Fruit fly (Drosophila melanogaster) whole organism, prepupa: ENCODE results near the gene trbl.

ENCODE experiments used
- Blimp-1 ChIP-seq: fragments of 200-800 bp; sonication (Bioruptor generic); optimal IDR thresholded peaks from 3 replicates; lab custom pipeline; 2017; ENCODE audit warnings: missing biosample characterization, missing genetic modification characterization, mild to moderate bottlenecking, moderate library complexity, missing genetic modification reagents
- CG11294 ChIP-seq: fragments of 200-800 bp; sonication (Bioruptor generic); IDR thresholded peaks from 2 replicates; pipeline ENCODE4 v1.3.6; 2022; ENCODE audit warnings: missing biosample characterization, missing genetic modification characterization
- CG11762 ChIP-seq: fragments of 200-800 bp; sonication (Bioruptor generic); optimal IDR thresholded peaks from 3 replicates; lab custom pipeline; 2016; ENCODE audit warnings: missing biosample characterization, missing genetic modification characterization; ENCODE audit not compliant: insufficient read depth
- CG11902 ChIP-seq: fragments of 200-800 bp; sonication (Bioruptor generic); optimal IDR thresholded peaks from 3 replicates; lab custom pipeline; 2016; ENCODE audit warnings: missing biosample characterization, missing genetic modification characterization
- CG15336 ChIP-seq: fragments of 200-800 bp; sonication (Bioruptor generic); IDR thresholded peaks from 2 replicates; pipeline ENCODE4 v1.3.6; 2022; ENCODE audit warnings: missing biosample characterization, missing genetic modification characterization
- CG1621 ChIP-seq: fragments of 200-800 bp; sonication (Bioruptor generic); optimal IDR thresholded peaks from 3 replicates; lab custom pipeline; 2018; ENCODE audit warnings: missing biosample characterization, mild to moderate bottlenecking, missing genetic modification characterization
- CG16779 ChIP-seq: fragments of 200-800 bp; sonication (Bioruptor generic); optimal IDR thresholded peaks from 3 replicates; lab custom pipeline; 2017; ENCODE audit warnings: missing biosample characterization, mild to moderate bottlenecking, missing genetic modification characterization
- CG31627 ChIP-seq: fragments of 200-800 bp; sonication (Bioruptor generic); optimal IDR thresholded peaks from 3 replicates; lab custom pipeline; 2016; ENCODE audit warnings: missing biosample characterization, missing genetic modification characterization
- CG34406 ChIP-seq: fragments of 200-800 bp; sonication (Bioruptor generic); optimal IDR thresholded peaks from 3 replicates; lab custom pipeline; 2016; ENCODE audit warnings: missing biosample characterization, missing genetic modification characterization
- CG4318 ChIP-seq: fragments of 200-800 bp; sonication (Bioruptor generic); optimal IDR thresholded peaks from 3 replicates; lab custom pipeline; 2017; ENCODE audit warnings: missing biosample characterization, mild to moderate bottlenecking, missing genetic modification characterization
- CG6276 ChIP-seq: fragments of 200-800 bp; sonication (Bioruptor generic); optimal IDR thresholded peaks from 2 replicates; lab custom pipeline; 2017; ENCODE audit warnings: missing biosample characterization, mild to moderate bottlenecking, missing genetic modification characterization
- CG7368 ChIP-seq: fragments of 200-800 bp; sonication (Bioruptor generic); optimal IDR thresholded peaks from 3 replicates; lab custom pipeline; 2016; ENCODE audit warnings: missing biosample characterization, missing genetic modification characterization
- CG8119 ChIP-seq: fragments of 200-800 bp; sonication (Bioruptor generic); IDR thresholded peaks from 3 replicates; pipeline ENCODE4 v1.3.6; 2022; ENCODE audit warnings: missing biosample characterization, missing genetic modification characterization
- CG8319 ChIP-seq: fragments of 200-800 bp; sonication (Bioruptor generic); optimal IDR thresholded peaks from 3 replicates; lab custom pipeline; 2016; ENCODE audit warnings: missing biosample characterization, missing genetic modification characterization
- Eip75B ChIP-seq: fragments of 200-800 bp; sonication (Bioruptor generic); optimal IDR thresholded peaks from 3 replicates; lab custom pipeline; 2016; ENCODE audit warnings: missing biosample characterization, missing genetic modification characterization
- Eip78C ChIP-seq: fragments of 200-800 bp; sonication (Bioruptor generic); peaks from one replicate; lab custom pipeline; 2016; ENCODE audit warnings: missing biosample characterization, missing genetic modification characterization
- Eip93F ChIP-seq: fragments of 200-800 bp; sonication (Bioruptor generic); optimal IDR thresholded peaks from 2 replicates; lab custom pipeline; 2016; ENCODE audit warnings: missing biosample characterization, mild to moderate bottlenecking, missing genetic modification characterization
- Gug ChIP-seq: fragments of 200-800 bp; sonication (Bioruptor generic); IDR thresholded peaks from 2 replicates; pipeline ENCODE4 v1.3.6; 2022; ENCODE audit warnings: missing biosample characterization, missing genetic modification characterization
- Hr38 ChIP-seq: sonication (Bioruptor generic); optimal IDR thresholded peaks from 2 replicates; lab custom pipeline; 2016; ENCODE audit warnings: missing biosample characterization, missing genetic modification characterization
- Hr4 ChIP-seq: fragments of 200-800 bp; sonication (Bioruptor generic); optimal IDR thresholded peaks from 3 replicates; lab custom pipeline; 2016; ENCODE audit warnings: missing biosample characterization, missing genetic modification characterization
- Smox ChIP-seq: fragments of 200-800 bp; sonication (Bioruptor generic); optimal IDR thresholded peaks from 3 replicates; lab custom pipeline; 2016; ENCODE audit warnings: missing biosample characterization, missing genetic modification characterization
- Sox14 ChIP-seq: fragments of 200-800 bp; sonication (Bioruptor generic); optimal IDR thresholded peaks from 3 replicates; lab custom pipeline; 2016; ENCODE audit warnings: missing biosample characterization, missing genetic modification characterization
- Sox15 ChIP-seq: fragments of 200-800 bp; sonication (Bioruptor generic); optimal IDR thresholded peaks from 3 replicates; lab custom pipeline; 2016; ENCODE audit warnings: missing biosample characterization, missing genetic modification characterization
- achi ChIP-seq: fragments of 200-800 bp; sonication (Bioruptor generic); optimal IDR thresholded peaks from 3 replicates; lab custom pipeline; 2016; ENCODE audit warnings: missing biosample characterization, missing genetic modification characterization
- dac ChIP-seq: fragments of 200-800 bp; sonication (Bioruptor generic); optimal IDR thresholded peaks from 2 replicates; lab custom pipeline; 2017; ENCODE audit warnings: missing biosample characterization, mild to moderate bottlenecking, missing genetic modification characterization
- eg ChIP-seq: fragments of 200-800 bp; sonication (Bioruptor generic); IDR thresholded peaks from 3 replicates; pipeline ENCODE4 v1.3.6; 2022; ENCODE audit warnings: missing biosample characterization, missing genetic modification characterization
- esn ChIP-seq: fragments of 200-800 bp; sonication (Bioruptor generic); optimal IDR thresholded peaks from 2 replicates; lab custom pipeline; 2016; ENCODE audit warnings: missing biosample characterization, mild to moderate bottlenecking, missing genetic modification characterization, moderate library complexity
- fd59A ChIP-seq: fragments of 200-800 bp; sonication (Bioruptor generic); optimal IDR thresholded peaks from 2 replicates; lab custom pipeline; 2017; ENCODE audit warnings: missing biosample characterization, mild to moderate bottlenecking, missing genetic modification characterization, missing genetic modification reagents
- fd85E ChIP-seq: fragments of 200-800 bp; sonication (Bioruptor generic); optimal IDR thresholded peaks from 3 replicates; lab custom pipeline; 2016; ENCODE audit warnings: missing biosample characterization, missing genetic modification characterization
- fkh ChIP-seq: fragments of 200-800 bp; sonication (Bioruptor generic); optimal IDR thresholded peaks from 3 replicates; lab custom pipeline; 2017; ENCODE audit warnings: missing biosample characterization, mild to moderate bottlenecking, missing genetic modification characterization, moderate library complexity
- lz ChIP-seq: fragments of 200-800 bp; sonication (Bioruptor generic); optimal IDR thresholded peaks from 3 replicates; lab custom pipeline; 2016; ENCODE audit warnings: missing biosample characterization, missing genetic modification characterization
- pdm3 ChIP-seq: fragments of 200-800 bp; sonication (Bioruptor generic); optimal IDR thresholded peaks from 3 replicates; lab custom pipeline; 2016; ENCODE audit warnings: missing biosample characterization, missing genetic modification characterization
- salr ChIP-seq, 2 experiments: fragments of 200-800 bp; sonication (Bioruptor generic); optimal IDR thresholded peaks; 3 replicates each; lab custom pipeline; 2016 to 2018; ENCODE audit warnings: missing biosample characterization in 2 of 2, missing genetic modification characterization in 2 of 2, mild to moderate bottlenecking in 1 of 2
- spab ChIP-seq: fragments of 200-800 bp; sonication (Bioruptor generic); optimal IDR thresholded peaks from 2 replicates; lab custom pipeline; 2017; ENCODE audit warnings: missing biosample characterization, mild to moderate bottlenecking, missing genetic modification characterization, missing genetic modification reagents
- ss ChIP-seq, 2 experiments: fragments of 200-800 bp; sonication (Bioruptor generic); optimal IDR thresholded peaks; 2 replicates in 1 of 2; 3 replicates in 1 of 2; lab custom pipeline; 2017 to 2018; ENCODE audit warnings: mild to moderate bottlenecking in 2 of 2, missing biosample characterization in 2 of 2, missing genetic modification characterization in 2 of 2, moderate library complexity in 1 of 2
- svp ChIP-seq: fragments of 200-800 bp; sonication (Bioruptor generic); peaks from one replicate; lab custom pipeline; 2016; ENCODE audit warnings: missing biosample characterization, missing genetic modification characterization
- vri ChIP-seq: fragments of 200-800 bp; sonication (Bioruptor generic); optimal IDR thresholded peaks from 3 replicates; lab custom pipeline; 2016; ENCODE audit warnings: missing biosample characterization, mild to moderate bottlenecking, missing genetic modification characterization

The trbl gene

dm6 chr3L:20356613-20357012, 44.8 kb downstream of the trbl start, which contains the start of gene kin17:
Gene kin17 (plus strand): TSS chr3L:20356807.
- no peak for TF ChIP-seq Sox15 (GFP tag; lab: Kevin White, UChicago)
- TF ChIP-seq Hr4: no peak
- TF ChIP-seq achi: no peak
- no peak for TF ChIP-seq CG7368 (GFP tag; lab: Kevin White, UChicago)
- TF ChIP-seq CG15336 (GFP tag; lab: Robert Waterston, UW): no peak

dm6 chr3L:20354872-20355271, 46.5 kb downstream of the trbl start:
- TF ChIP-seq salr (GFP tag; optimal IDR thresholded peaks at IDR 0.05; lab: Kevin White, UChicago): no peak
- peak; percentile 98 for TF ChIP-seq svp
- TF ChIP-seq Blimp-1 (GFP tag; lab: Kevin White, UChicago): no peak

- TF ChIP-seq esn (no peak), pdm3 (no peak)
Measured at dm6 chr3L:20354363-20354762, 47.0 kb downstream of the trbl start.

dm6 chr3L:20353726-20354332, 47.6 kb downstream of the trbl start:
- peak; percentile 46 for TF ChIP-seq vri (GFP tag; lab: Kevin White, UChicago)
- peak; percentile 8 for TF ChIP-seq CG31627 (GFP tag; lab: Kevin White, UChicago)
- TF ChIP-seq Eip93F (GFP tag; lab: Kevin White, UChicago): peak; percentile 19
- no peak for TF ChIP-seq fd85E (GFP tag; lab: Kevin White, UChicago)
- TF ChIP-seq CG4318 (GFP tag; lab: Kevin White, UChicago): no peak
- TF ChIP-seq fd59A (GFP tag; lab: Kevin White, UChicago): no peak
- TF ChIP-seq CG11294 (GFP tag; lab: Robert Waterston, UW): no peak
- peak; percentile 85 for TF ChIP-seq svp
- TF ChIP-seq CG7368 (GFP tag; lab: Kevin White, UChicago): no peak
- peak; percentile 6 for TF ChIP-seq CG11762 (GFP tag; lab: Kevin White, UChicago)
- TF ChIP-seq dac: no peak
- no peak for TF ChIP-seq CG8319 (GFP tag; lab: Kevin White, UChicago)
- TF ChIP-seq CG15336 (GFP tag; lab: Robert Waterston, UW): peak; percentile 48
- TF ChIP-seq spab: no peak
- TF ChIP-seq esn: peak; percentile 30

dm6 chr3L:20353149-20353548, 48.3 kb downstream of the trbl start, which contains the start of gene CG5618:
Gene CG5618 (plus strand): TSS chr3L:20353449.
- no peak for TF ChIP-seq vri (GFP tag; lab: Kevin White, UChicago)
- no peak for TF ChIP-seq fd85E (GFP tag; lab: Kevin White, UChicago)
- TF ChIP-seq Gug (GFP tag; lab: Robert Waterston, UW): no peak
- TF ChIP-seq Hr4: no peak
- no peak for TF ChIP-seq eg (GFP tag; lab: Robert Waterston, UW)
- TF ChIP-seq CG34406: no peak
- TF ChIP-seq CG11762 (GFP tag; lab: Kevin White, UChicago): no peak
- TF ChIP-seq CG11902 (GFP tag; lab: Kevin White, UChicago): no peak
- no peak for TF ChIP-seq CG31627 (GFP tag; lab: Kevin White, UChicago)
- no peak for TF ChIP-seq Smox (GFP tag; lab: Kevin White, UChicago)
- TF ChIP-seq, all 60 proteins: peak for 0

dm6 chr3L:20349333-20349924, 52.0 kb downstream of the trbl start:
- TF ChIP-seq Sox14 (GFP tag; lab: Kevin White, UChicago) (peak; percentile 87), svp (peak; percentile 89), esn (no peak), CG1621 (tag; lab: Kevin White, UChicago) (no peak), Hr38 (no peak), vri (GFP tag; lab: Kevin White, UChicago) (peak; percentile 25), Eip93F (GFP tag; lab: Kevin White, UChicago) (no peak), CG16779 (tag; lab: Kevin White, UChicago) (no peak), ss (GFP tag; optimal IDR thresholded peaks at IDR 0.05; lab: Kevin White, UChicago) (no peak), CG15336 (GFP tag; lab: Robert Waterston, UW) (peak; percentile 22; the same call in 1 of the 2 replicates), CG8119 (GFP tag; lab: Robert Waterston, UW) (0 out of 3 replicates have a peak, but pooled peaks have one; percentile 32), Eip78C (GFP tag; lab: Kevin White, UChicago) (peak; percentile 73), Eip75B (GFP tag; lab: Kevin White, UChicago) (peak; percentile 13), fkh (GFP tag; lab: Kevin White, UChicago) (no peak), CG6276 (GFP tag; lab: Kevin White, UChicago) (no peak), lz (GFP tag; lab: Kevin White, UChicago) (no peak)
